Fruit fly (Drosophila melanogaster) whole organism, embryonic: ENCODE data around the gene CG31808.

ENCODE experiments used
- ATbp ChIP-seq: fragments of 200-800 bp; sonication (Bioruptor generic); optimal IDR thresholded peaks from 2 replicates; lab custom pipeline; 2017; ENCODE audit warnings: missing biosample characterization, mild to moderate bottlenecking, missing genetic modification characterization, missing genetic modification reagents
- CG10274 ChIP-seq: fragments of 200-800 bp; sonication (Bioruptor generic); optimal IDR thresholded peaks from 3 replicates; lab custom pipeline; 2017; ENCODE audit warnings: missing biosample characterization, mild to moderate bottlenecking, missing genetic modification characterization
- CG10565 ChIP-seq: fragments of 200-800 bp; sonication (Bioruptor generic); optimal IDR thresholded peaks from 3 replicates; lab custom pipeline; 2016; ENCODE audit warnings: missing biosample characterization, mild to moderate bottlenecking, missing genetic modification characterization
- CG10654 ChIP-seq: fragments of 200-800 bp; sonication (Bioruptor generic); optimal IDR thresholded peaks from 2 replicates; lab custom pipeline; 2016; ENCODE audit warnings: missing biosample characterization, missing genetic modification characterization
- CG11723 ChIP-seq: fragments of 200-800 bp; sonication (Bioruptor generic); optimal IDR thresholded peaks from 2 replicates; lab custom pipeline; 2017; ENCODE audit warnings: missing biosample characterization, mild to moderate bottlenecking, missing genetic modification characterization
- CG13123 ChIP-seq: fragments of 200-800 bp; sonication (Bioruptor generic); optimal IDR thresholded peaks from 2 replicates; lab custom pipeline; 2016; ENCODE audit warnings: missing biosample characterization, missing genetic modification characterization
- CG14965 ChIP-seq: fragments of 200-800 bp; sonication (Bioruptor generic); optimal IDR thresholded peaks from 2 replicates; lab custom pipeline; 2016; ENCODE audit warnings: missing biosample characterization, missing genetic modification characterization, borderline replicate concordance
- CG15514 ChIP-seq: fragments of 200-800 bp; sonication (Bioruptor generic); optimal IDR thresholded peaks from 3 replicates; lab custom pipeline; 2017; ENCODE audit warnings: missing biosample characterization, missing genetic modification characterization, mild to moderate bottlenecking, moderate library complexity, missing genetic modification reagents
- CG17361 ChIP-seq: fragments of 200-800 bp; sonication (Bioruptor generic); IDR thresholded peaks from 3 replicates; pipeline ENCODE4 v1.3.6; 2022; ENCODE audit warnings: missing biosample characterization, missing genetic modification characterization
- CG17612 ChIP-seq: fragments of 200-800 bp; sonication (Bioruptor generic); IDR thresholded peaks from 2 replicates; pipeline ENCODE4 v1.3.6; 2022; ENCODE audit warnings: missing biosample characterization, missing genetic modification characterization
- CG17829 ChIP-seq: fragments of 200-800 bp; optimal IDR thresholded peaks from 2 replicates; lab custom pipeline; 2019; ENCODE audit warnings: missing biosample characterization, mild to moderate bottlenecking, missing genetic modification characterization, moderate library complexity
- CG18262 ChIP-seq: fragments of 200-800 bp; optimal IDR thresholded peaks from 3 replicates; lab custom pipeline; 2019; ENCODE audit warnings: missing biosample characterization, mild to moderate bottlenecking, missing genetic modification characterization, moderate library complexity
- CG18619 ChIP-seq: fragments of 200-800 bp; sonication (Bioruptor generic); optimal IDR thresholded peaks from 3 replicates; lab custom pipeline; 2017; ENCODE audit warnings: missing biosample characterization, mild to moderate bottlenecking, missing genetic modification characterization
- CG2678 ChIP-seq: fragments of 200-800 bp; sonication (Bioruptor generic); optimal IDR thresholded peaks from 3 replicates; lab custom pipeline; 2019; ENCODE audit warnings: missing biosample characterization, mild to moderate bottlenecking, missing genetic modification characterization, moderate library complexity
- CG2875 ChIP-seq: fragments of 200-800 bp; sonication (Bioruptor generic); optimal IDR thresholded peaks from 2 replicates; lab custom pipeline; 2017; ENCODE audit warnings: missing biosample characterization, mild to moderate bottlenecking, missing genetic modification characterization, missing genetic modification reagents
- CG3065 ChIP-seq: fragments of 200-800 bp; sonication (Bioruptor generic); optimal IDR thresholded peaks from 2 replicates; lab custom pipeline; 2016; ENCODE audit warnings: missing biosample characterization, missing genetic modification characterization
- CG34376 ChIP-seq: fragments of 200-800 bp; sonication (Bioruptor generic); optimal IDR thresholded peaks from 2 replicates; lab custom pipeline; 2018; ENCODE audit warnings: missing biosample characterization, mild to moderate bottlenecking, missing genetic modification characterization
- CG4404 ChIP-seq: fragments of 200-800 bp; sonication (Bioruptor generic); IDR thresholded peaks from 2 replicates; pipeline ENCODE4 v1.3.6; 2022; ENCODE audit warnings: missing biosample characterization, missing genetic modification characterization
- CG4854 ChIP-seq: fragments of 200-800 bp; sonication (Bioruptor generic); optimal IDR thresholded peaks from 2 replicates; lab custom pipeline; 2016; ENCODE audit warnings: missing biosample characterization, missing genetic modification characterization, inconsistent platforms
- CG5180 ChIP-seq: fragments of 200-800 bp; sonication (Bioruptor generic); optimal IDR thresholded peaks from 3 replicates; lab custom pipeline; 2017; ENCODE audit warnings: missing biosample characterization, missing genetic modification characterization, mild to moderate bottlenecking, moderate library complexity, missing genetic modification reagents
- CG6272 ChIP-seq: fragments of 200-800 bp; sonication (Bioruptor generic); IDR thresholded peaks from 2 replicates; pipeline ENCODE4 v1.3.6; 2022; ENCODE audit warnings: missing biosample characterization, missing genetic modification characterization
- CG6854 ChIP-seq: fragments of 200-800 bp; sonication (Bioruptor generic); optimal IDR thresholded peaks from 3 replicates; lab custom pipeline; 2017; ENCODE audit warnings: missing biosample characterization, mild to moderate bottlenecking, missing genetic modification characterization
- CG7987 ChIP-seq: fragments of 200-800 bp; sonication (Bioruptor generic); optimal IDR thresholded peaks from 2 replicates; lab custom pipeline; 2018; ENCODE audit warnings: missing biosample characterization, mild to moderate bottlenecking, missing genetic modification characterization, moderate library complexity
- CG9215 ChIP-seq: fragments of 200-800 bp; sonication (Bioruptor generic); IDR thresholded peaks from 2 replicates; pipeline ENCODE4 v1.3.6; 2022; ENCODE audit warnings: missing biosample characterization, missing genetic modification characterization
- CG9876 ChIP-seq: fragments of 200-800 bp; sonication (Bioruptor generic); optimal IDR thresholded peaks from 2 replicates; lab custom pipeline; 2016; ENCODE audit warnings: missing biosample characterization, missing genetic modification characterization
- Dfd ChIP-seq, 2 experiments: fragments of >200 bp; optimal IDR thresholded peaks; 2 replicates each; lab custom pipeline; 2017; ENCODE audit warnings: missing biosample characterization in 2 of 2, missing genetic modification characterization in 2 of 2
- Gsc ChIP-seq: fragments of 200-800 bp; sonication (Bioruptor generic); IDR thresholded peaks from 2 replicates; pipeline ENCODE4 v1.3.6; 2022; ENCODE audit warnings: missing biosample characterization, missing genetic modification characterization
- H15 ChIP-seq: fragments of 200-800 bp; sonication (Bioruptor generic); IDR thresholded peaks from 3 replicates; pipeline ENCODE4 v1.3.6; 2022; ENCODE audit warnings: missing biosample characterization, missing genetic modification characterization
- HmgD ChIP-seq: fragments of 200-800 bp; sonication (Bioruptor generic); optimal IDR thresholded peaks from 3 replicates; lab custom pipeline; 2016; ENCODE audit warnings: missing biosample characterization, missing genetic modification characterization
- Hmx ChIP-seq: fragments of 200-800 bp; sonication (Bioruptor generic); optimal IDR thresholded peaks from 2 replicates; lab custom pipeline; 2016; ENCODE audit warnings: missing biosample characterization, missing genetic modification characterization
- Hr51 ChIP-seq, 2 experiments: fragments of 200-800 bp; sonication (Bioruptor generic); optimal IDR thresholded peaks; 2 replicates in 1 of 2; 3 replicates in 1 of 2; lab custom pipeline; 2016 to 2018; ENCODE audit warnings: missing biosample characterization in 2 of 2, missing genetic modification characterization in 2 of 2, mild to moderate bottlenecking in 1 of 2, moderate library complexity in 1 of 2
- Jarid2 ChIP-seq: fragments of 200-800 bp; sonication (Bioruptor generic); optimal IDR thresholded peaks from 3 replicates; lab custom pipeline; 2017; ENCODE audit warnings: mild to moderate bottlenecking, missing biosample characterization, missing genetic modification reagents, missing genetic modification characterization
- Side ChIP-seq: fragments of 200-800 bp; sonication (Bioruptor generic); optimal IDR thresholded peaks from 2 replicates; lab custom pipeline; 2016; ENCODE audit warnings: missing biosample characterization, missing genetic modification characterization
- Sry-δ ChIP-seq: fragments of 200-800 bp; sonication (Bioruptor generic); optimal IDR thresholded peaks from 2 replicates; lab custom pipeline; 2016; ENCODE audit warnings: missing biosample characterization, missing genetic modification characterization
- Vsx1 ChIP-seq: fragments of 200-800 bp; sonication (Bioruptor generic); optimal IDR thresholded peaks from 2 replicates; lab custom pipeline; 2017; ENCODE audit warnings: missing biosample characterization, mild to moderate bottlenecking, missing genetic modification characterization, missing genetic modification reagents
- Xrp1 ChIP-seq: fragments of 200-800 bp; sonication (Bioruptor generic); IDR thresholded peaks from 2 replicates; pipeline ENCODE4 v1.3.6; 2022; ENCODE audit warnings: missing biosample characterization, missing genetic modification characterization
- amos ChIP-seq: fragments of 200-800 bp; sonication (Bioruptor generic); IDR thresholded peaks from 2 replicates; pipeline ENCODE4 v1.3.6; 2022; ENCODE audit warnings: missing biosample characterization, missing genetic modification characterization; ENCODE audit not compliant: partially characterized antibody
- corto ChIP-seq: fragments of 200-800 bp; sonication (Bioruptor generic); optimal IDR thresholded peaks from 2 replicates; lab custom pipeline; 2016; ENCODE audit warnings: missing biosample characterization, mild to moderate bottlenecking, missing genetic modification characterization, moderate library complexity
- dan ChIP-seq: fragments of 200-800 bp; sonication (Bioruptor generic); IDR thresholded peaks from 2 replicates; pipeline ENCODE4 v1.3.6; 2022; ENCODE audit warnings: missing biosample characterization, missing genetic modification characterization
- disco-r ChIP-seq: fragments of 200-800 bp; sonication (Bioruptor generic); optimal IDR thresholded peaks from 2 replicates; lab custom pipeline; 2016; ENCODE audit warnings: missing biosample characterization, missing genetic modification characterization
- gem ChIP-seq: fragments of 200-800 bp; sonication (Bioruptor generic); optimal IDR thresholded peaks from 2 replicates; lab custom pipeline; 2019; ENCODE audit warnings: missing biosample characterization, mild to moderate bottlenecking, missing genetic modification characterization, moderate library complexity
- klu ChIP-seq: fragments of 200-800 bp; sonication (Bioruptor generic); IDR thresholded peaks from 2 replicates; pipeline ENCODE4 v1.3.6; 2022; ENCODE audit warnings: missing biosample characterization, missing genetic modification characterization
- kni ChIP-seq: fragments of 200-800 bp; sonication (Bioruptor generic); optimal IDR thresholded peaks from 3 replicates; lab custom pipeline; 2017; ENCODE audit warnings: mild to moderate bottlenecking, missing biosample characterization, missing genetic modification reagents, missing genetic modification characterization
- pum ChIP-seq: fragments of 200-800 bp; sonication (Bioruptor generic); optimal IDR thresholded peaks from 2 replicates; lab custom pipeline; 2016; ENCODE audit warnings: missing biosample characterization, missing genetic modification characterization
- schlank ChIP-seq: fragments of 200-800 bp; sonication (Bioruptor generic); optimal IDR thresholded peaks from 2 replicates; lab custom pipeline; 2018; ENCODE audit warnings: missing biosample characterization, mild to moderate bottlenecking, missing genetic modification characterization
- ssp ChIP-seq: fragments of 200-800 bp; sonication (Bioruptor generic); IDR thresholded peaks from 2 replicates; pipeline ENCODE4 v1.3.6; 2022; ENCODE audit warnings: missing biosample characterization, missing genetic modification characterization
- stwl ChIP-seq: fragments of 200-800 bp; sonication (Bioruptor generic); optimal IDR thresholded peaks from 3 replicates; lab custom pipeline; 2018; ENCODE audit warnings: missing biosample characterization, mild to moderate bottlenecking, missing genetic modification characterization, moderate library complexity
- tx ChIP-seq: fragments of 200-800 bp; sonication (Bioruptor generic); optimal IDR thresholded peaks from 2 replicates; lab custom pipeline; 2016; ENCODE audit warnings: missing biosample characterization, missing genetic modification characterization
- wor ChIP-seq: fragments of 200-800 bp; sonication (Bioruptor generic); IDR thresholded peaks from 2 replicates; pipeline ENCODE4 v1.3.6; 2022; ENCODE audit warnings: missing biosample characterization, missing genetic modification characterization

The CG31808 gene

DNA sequence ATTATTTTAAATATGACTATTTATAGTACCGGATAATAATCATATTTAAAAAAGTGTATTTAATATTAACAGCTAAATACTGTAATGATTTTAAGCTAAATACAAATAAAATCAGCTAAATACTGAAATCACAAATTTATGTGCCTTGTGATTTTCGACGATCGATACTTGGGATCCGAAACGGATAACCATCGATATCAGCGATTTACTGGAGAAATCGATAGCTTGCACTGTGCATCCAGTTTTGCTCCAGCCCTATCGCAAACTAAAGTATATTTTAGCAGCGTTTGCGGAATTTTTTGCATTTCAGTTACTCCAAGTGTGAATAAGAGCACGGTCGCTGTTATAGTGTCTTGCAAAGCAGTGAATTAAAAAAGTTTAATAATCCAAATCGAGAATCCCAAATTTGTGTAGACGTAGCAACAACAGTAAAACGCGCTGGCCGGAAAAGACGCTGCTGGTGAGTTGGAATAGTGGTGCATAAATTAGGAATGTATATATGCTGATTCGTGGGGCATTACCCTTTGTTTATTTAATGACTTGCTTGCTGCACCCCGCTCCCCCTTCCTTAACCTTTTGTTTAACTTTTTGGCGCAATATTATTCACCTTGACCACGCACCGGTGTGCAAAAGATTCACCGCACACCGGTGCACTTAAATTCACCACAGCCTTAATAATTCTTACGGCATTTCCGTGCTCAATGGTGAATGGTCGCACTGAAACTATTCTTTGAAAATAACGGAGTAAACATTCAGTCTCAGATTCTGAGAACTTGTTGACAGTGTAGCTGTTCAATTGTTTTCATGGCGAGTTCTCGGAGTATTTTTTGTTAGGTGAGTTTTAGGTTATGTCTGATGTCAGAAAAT lies 35.9 kb downstream of the CG31808 start, which contains the start of the genes grp and squ (continued):
- TF ChIP-seq stwl (tag; lab: Kevin White, UChicago), result peak; percentile 76
- TF ChIP-seq Dfd (GFP tag; optimal IDR thresholded peaks at IDR 0.05; lab: Kevin White, UChicago), result no peak
- TF ChIP-seq Vsx1 (GFP tag; lab: Kevin White, UChicago), result no peak
- TF ChIP-seq pum (GFP tag; lab: Kevin White, UChicago), result no peak
- TF ChIP-seq CG18262 (tag; lab: Kevin White, UChicago), result no peak
- TF ChIP-seq CG17361 (GFP tag; lab: Robert Waterston, UW), result peak; percentile 26; the same call in 1 of the 3 replicates
- peak; percentile 54 for TF ChIP-seq Jarid2 (GFP tag; lab: Kevin White, UChicago)
- TF ChIP-seq gem (tag; lab: Kevin White, UChicago), result peak; percentile 5
- no peak for TF ChIP-seq dan
- TF ChIP-seq CG10274 (GFP tag; lab: Kevin White, UChicago), result no peak
- TF ChIP-seq Hr51 (GFP tag; optimal IDR thresholded peaks at IDR 0.05; lab: Kevin White, UChicago), result no peak
- TF ChIP-seq CG2678 (tag; lab: Kevin White, UChicago), result no peak
- no peak for TF ChIP-seq CG3065
- no peak for TF ChIP-seq H15 (GFP tag; lab: Robert Waterston, UW)
- no peak for TF ChIP-seq corto (GFP tag; lab: Kevin White, UChicago)
- no peak for TF ChIP-seq schlank (tag; lab: Kevin White, UChicago)
- peak; percentile 34 for TF ChIP-seq CG17829 (tag; lab: Kevin White, UChicago)
- no peak for TF ChIP-seq CG4854
- TF ChIP-seq kni, result no peak
- TF ChIP-seq CG10565, result no peak
- peak; percentile 38 for TF ChIP-seq CG34376
- no peak for TF ChIP-seq HmgD (GFP tag; lab: Kevin White, UChicago)
- peak; percentile 96 for TF ChIP-seq amos (GFP tag; lab: Robert Waterston, UW)
- no peak for TF ChIP-seq CG4404 (GFP tag; lab: Robert Waterston, UW)
- TF ChIP-seq CG2875 (GFP tag; lab: Kevin White, UChicago), result peak; percentile 8
- no peak for TF ChIP-seq klu (GFP tag; lab: Robert Waterston, UW)
- TF ChIP-seq Xrp1, result no peak
- TF ChIP-seq CG10654 (GFP tag; lab: Kevin White, UChicago), result peak; percentile 5
- no peak for TF ChIP-seq CG6854 (GFP tag; lab: Kevin White, UChicago)
- TF ChIP-seq tx (GFP tag; lab: Kevin White, UChicago), result no peak
- TF ChIP-seq CG9215, result no peak
- TF ChIP-seq disco-r (GFP tag; lab: Kevin White, UChicago), result no peak
- no peak for TF ChIP-seq CG9876 (GFP tag; lab: Kevin White, UChicago)
- no peak for TF ChIP-seq CG7987 (GFP tag; lab: Kevin White, UChicago)
- peak; percentile 20 for TF ChIP-seq Side (GFP tag; lab: Kevin White, UChicago)
- no peak for TF ChIP-seq CG11723 (GFP tag; lab: Kevin White, UChicago)
- TF ChIP-seq CG18619 (GFP tag; lab: Kevin White, UChicago), result no peak
- no peak for TF ChIP-seq Gsc (GFP tag; lab: Robert Waterston, UW)
- peak; percentile 75 for TF ChIP-seq Sry-δ
- peak; percentile 26; the same call in 1 of the 2 replicates for TF ChIP-seq CG6272 (GFP tag; lab: Robert Waterston, UW)
- peak; percentile 56 for TF ChIP-seq CG15514 (GFP tag; lab: Kevin White, UChicago)
- no peak for TF ChIP-seq ATbp
- no peak for TF ChIP-seq Hmx (GFP tag; lab: Kevin White, UChicago)
- TF ChIP-seq CG13123, result no peak
- no peak for TF ChIP-seq CG5180 (GFP tag; lab: Kevin White, UChicago)
- no peak for TF ChIP-seq wor (GFP tag; lab: Robert Waterston, UW)
- TF ChIP-seq ssp, result no peak
- no peak for TF ChIP-seq CG14965 (GFP tag; lab: Kevin White, UChicago)
- TF ChIP-seq CG17612, result no peak
